Fruit fly (Drosophila melanogaster) whole organism, embryonic: ENCODE data around the gene CG14731.

Source experiments
- Atf3 ChIP-seq: fragments of 200-800 bp; sonication (Bioruptor generic); optimal IDR thresholded peaks from 3 replicates; lab custom pipeline; 2016; ENCODE audit warnings: missing biosample characterization, missing genetic modification characterization
- Atf6 ChIP-seq: fragments of 200-800 bp; sonication (Bioruptor generic); IDR thresholded peaks from 2 replicates; pipeline ENCODE4 v1.3.6; 2022; ENCODE audit warnings: missing biosample characterization, missing genetic modification characterization
- Bdp1 ChIP-seq: fragments of 200-800 bp; sonication (Bioruptor generic); optimal IDR thresholded peaks from 3 replicates; lab custom pipeline; 2016; ENCODE audit warnings: missing biosample characterization, missing genetic modification characterization
- Bgb ChIP-seq: fragments of 200-800 bp; sonication (Bioruptor generic); IDR thresholded peaks from 2 replicates; pipeline ENCODE4 v1.3.6; 2022; ENCODE audit warnings: missing biosample characterization, missing genetic modification characterization; ENCODE audit not compliant: partially characterized antibody
- CG10462 ChIP-seq: fragments of 200-800 bp; sonication (Bioruptor generic); optimal IDR thresholded peaks from 2 replicates; lab custom pipeline; 2016; ENCODE audit warnings: missing biosample characterization, missing genetic modification characterization
- CG10654 ChIP-seq: fragments of 200-800 bp; sonication (Bioruptor generic); optimal IDR thresholded peaks from 2 replicates; lab custom pipeline; 2016; ENCODE audit warnings: missing biosample characterization, missing genetic modification characterization
- CG1529 ChIP-seq: fragments of 200-800 bp; sonication (Bioruptor generic); optimal IDR thresholded peaks from 3 replicates; lab custom pipeline; 2018; ENCODE audit warnings: missing biosample characterization, missing genetic modification characterization
- CG30431 ChIP-seq: fragments of 200-800 bp; sonication (Bioruptor generic); optimal IDR thresholded peaks from 2 replicates; lab custom pipeline; 2017; ENCODE audit warnings: missing biosample characterization, missing genetic modification characterization
- CG4360 ChIP-seq: fragments of 200-800 bp; sonication (Bioruptor generic); IDR thresholded peaks from 2 replicates; pipeline ENCODE4 v1.3.6; 2022; ENCODE audit warnings: missing biosample characterization, missing genetic modification characterization
- CG4404 ChIP-seq: fragments of 200-800 bp; sonication (Bioruptor generic); IDR thresholded peaks from 2 replicates; pipeline ENCODE4 v1.3.6; 2022; ENCODE audit warnings: missing biosample characterization, missing genetic modification characterization
- CG4730 ChIP-seq: fragments of 200-800 bp; sonication (Bioruptor generic); IDR thresholded peaks from 2 replicates; pipeline ENCODE4 v1.3.6; 2022; ENCODE audit warnings: missing biosample characterization, missing genetic modification characterization
- CG5953 ChIP-seq: fragments of 200-800 bp; sonication (Bioruptor generic); IDR thresholded peaks from 2 replicates; pipeline ENCODE4 v1.3.6; 2022; ENCODE audit warnings: missing biosample characterization, missing genetic modification characterization
- CG6175 ChIP-seq: fragments of 200-800 bp; sonication (Bioruptor generic); IDR thresholded peaks from 3 replicates; pipeline ENCODE4 v1.3.6; 2022; ENCODE audit warnings: missing biosample characterization, missing genetic modification characterization
- CG7786 ChIP-seq: fragments of 200-800 bp; sonication (Bioruptor generic); optimal IDR thresholded peaks from 2 replicates; lab custom pipeline; 2016; ENCODE audit warnings: missing biosample characterization, missing genetic modification characterization
- CG7839 ChIP-seq: fragments of 200-800 bp; sonication (Bioruptor generic); optimal IDR thresholded peaks from 3 replicates; lab custom pipeline; 2018; ENCODE audit warnings: missing biosample characterization, mild to moderate bottlenecking, missing genetic modification characterization, moderate library complexity
- CG8281 ChIP-seq: fragments of 200-800 bp; sonication (Bioruptor generic); optimal IDR thresholded peaks from 2 replicates; lab custom pipeline; 2018; ENCODE audit warnings: missing biosample characterization, mild to moderate bottlenecking, missing genetic modification characterization, moderate library complexity
- CG8359 ChIP-seq: fragments of 200-800 bp; sonication (Bioruptor generic); optimal IDR thresholded peaks from 2 replicates; lab custom pipeline; 2017; ENCODE audit warnings: missing biosample characterization, mild to moderate bottlenecking, missing genetic modification characterization, borderline replicate concordance
- D19A ChIP-seq: fragments of 200-800 bp; optimal IDR thresholded peaks from 3 replicates; lab custom pipeline; 2019; ENCODE audit warnings: missing biosample characterization, mild to moderate bottlenecking, missing genetic modification characterization, moderate library complexity
- E2f2 ChIP-seq: fragments of 200-800 bp; sonication (Bioruptor generic); IDR thresholded peaks from 2 replicates; pipeline ENCODE4 v1.3.6; 2022; ENCODE audit warnings: missing biosample characterization, missing genetic modification characterization
- Ets65A ChIP-seq: fragments of 200-800 bp; sonication (Bioruptor generic); peaks from one replicate; lab custom pipeline; 2016; ENCODE audit warnings: missing biosample characterization, missing genetic modification characterization
- HLH3B ChIP-seq: fragments of 200-800 bp; sonication (Bioruptor generic); IDR thresholded peaks from 2 replicates; pipeline ENCODE4 v1.3.6; 2022; ENCODE audit warnings: missing biosample characterization, missing genetic modification characterization
- Hey ChIP-seq: fragments of 200-800 bp; sonication (Bioruptor generic); optimal IDR thresholded peaks from 3 replicates; lab custom pipeline; 2018; ENCODE audit warnings: missing biosample characterization, mild to moderate bottlenecking, missing genetic modification characterization
- Lpt ChIP-seq: fragments of >200 bp; optimal IDR thresholded peaks from 2 replicates; lab custom pipeline; 2018; ENCODE audit warnings: missing biosample characterization, missing genetic modification characterization
- Myb ChIP-seq: fragments of 200-800 bp; sonication (Bioruptor generic); optimal IDR thresholded peaks from 2 replicates; lab custom pipeline; 2016; ENCODE audit warnings: missing biosample characterization, missing genetic modification characterization
- Poxn ChIP-seq: fragments of 200-800 bp; sonication (Bioruptor generic); IDR thresholded peaks from 2 replicates; pipeline ENCODE4 v1.3.6; 2022; ENCODE audit warnings: missing biosample characterization, missing genetic modification characterization
- Side ChIP-seq: fragments of 200-800 bp; sonication (Bioruptor generic); optimal IDR thresholded peaks from 2 replicates; lab custom pipeline; 2016; ENCODE audit warnings: missing biosample characterization, missing genetic modification characterization
- Sox102F ChIP-seq: fragments of 200-800 bp; sonication (Bioruptor generic); optimal IDR thresholded peaks from 2 replicates; lab custom pipeline; 2018; ENCODE audit warnings: missing biosample characterization, mild to moderate bottlenecking, missing genetic modification characterization, moderate library complexity
- Tbp ChIP-seq: fragments of >200 bp; optimal IDR thresholded peaks from 2 replicates; lab custom pipeline; 2018; ENCODE audit warnings: missing biosample characterization, missing genetic modification characterization
- Xbp1 ChIP-seq: fragments of 200-800 bp; sonication (Bioruptor generic); optimal IDR thresholded peaks from 3 replicates; lab custom pipeline; 2016; ENCODE audit warnings: missing biosample characterization, mild to moderate bottlenecking, missing genetic modification characterization
- amos ChIP-seq: fragments of 200-800 bp; sonication (Bioruptor generic); IDR thresholded peaks from 2 replicates; pipeline ENCODE4 v1.3.6; 2022; ENCODE audit warnings: missing biosample characterization, missing genetic modification characterization; ENCODE audit not compliant: partially characterized antibody
- ara ChIP-seq: fragments of 200-800 bp; sonication (Bioruptor generic); IDR thresholded peaks from 2 replicates; pipeline ENCODE4 v1.3.6; 2022; ENCODE audit warnings: missing biosample characterization, missing genetic modification characterization
- danr ChIP-seq: fragments of 200-800 bp; sonication (Bioruptor generic); IDR thresholded peaks from 2 replicates; pipeline ENCODE4 v1.3.6; 2022; ENCODE audit warnings: missing biosample characterization, missing genetic modification characterization
- disco-r ChIP-seq: fragments of 200-800 bp; sonication (Bioruptor generic); optimal IDR thresholded peaks from 2 replicates; lab custom pipeline; 2016; ENCODE audit warnings: missing biosample characterization, missing genetic modification characterization
- dmrt11E ChIP-seq: fragments of 200-800 bp; sonication (Bioruptor generic); optimal IDR thresholded peaks from 3 replicates; lab custom pipeline; 2018; ENCODE audit warnings: missing biosample characterization, mild to moderate bottlenecking, missing genetic modification characterization, moderate library complexity
- eve ChIP-seq, 2 experiments: fragments of >200 bp; optimal IDR thresholded peaks; 2 replicates each; lab custom pipeline; 2017; ENCODE audit warnings: missing biosample characterization in 2 of 2, missing genetic modification characterization in 2 of 2
- ewg ChIP-seq: fragments of 200-800 bp; sonication (Bioruptor generic); optimal IDR thresholded peaks from 3 replicates; lab custom pipeline; 2017; ENCODE audit warnings: mild to moderate bottlenecking, missing biosample characterization, missing genetic modification reagents, missing genetic modification characterization
- fd3F ChIP-seq: fragments of 200-800 bp; sonication (Bioruptor generic); optimal IDR thresholded peaks from 2 replicates; lab custom pipeline; 2018; ENCODE audit warnings: missing biosample characterization, mild to moderate bottlenecking, missing genetic modification characterization, moderate library complexity
- ham ChIP-seq: fragments of 200-800 bp; sonication (Bioruptor generic); IDR thresholded peaks from 2 replicates; pipeline ENCODE4 v1.3.6; 2022; ENCODE audit warnings: missing biosample characterization, missing genetic modification characterization
- inv ChIP-seq: fragments of 200-800 bp; sonication (Bioruptor generic); IDR thresholded peaks from 2 replicates; pipeline ENCODE4 v1.3.6; 2022; ENCODE audit warnings: missing biosample characterization, missing genetic modification characterization; ENCODE audit not compliant: partially characterized antibody
- ken ChIP-seq: fragments of 200-800 bp; sonication (Bioruptor generic); IDR thresholded peaks from 3 replicates; pipeline ENCODE4 v1.3.6; 2022; ENCODE audit warnings: missing biosample characterization, missing genetic modification characterization
- lilli ChIP-seq: fragments of 200-800 bp; sonication (Bioruptor generic); optimal IDR thresholded peaks from 3 replicates; lab custom pipeline; 2016; ENCODE audit warnings: missing biosample characterization, missing genetic modification characterization
- lov ChIP-seq, 2 experiments: fragments of 200-800 bp in 1 of 2; fragments of >200 bp in 1 of 2; sonication (Bioruptor generic) in 1 of 2; IDR thresholded peaks in 1 of 2; optimal IDR thresholded peaks in 1 of 2; 2 replicates in 1 of 2; 3 replicates in 1 of 2; pipeline versions ENCODE4 v1.3.6 to Lab custom; 2017 to 2022; ENCODE audit warnings: missing biosample characterization in 1 of 2, missing genetic modification characterization in 1 of 2
- nerfin-2 ChIP-seq: fragments of 200-800 bp; sonication (Bioruptor generic); IDR thresholded peaks from 2 replicates; pipeline ENCODE4 v1.3.6; 2022; ENCODE audit warnings: missing biosample characterization, missing genetic modification characterization; ENCODE audit not compliant: partially characterized antibody
- pan ChIP-seq, 4 experiments: fragments of >200 bp in 3 of 4; fragments of 200-800 bp in 1 of 4; sonication (Bioruptor generic) in 1 of 4; optimal IDR thresholded peaks in 3 of 4; IDR thresholded peaks in 1 of 4; 2 replicates each; pipeline versions ENCODE4 v1.3.6 to Lab custom; 2017 to 2022; ENCODE audit warnings: missing biosample characterization in 2 of 4, missing genetic modification characterization in 2 of 4, mixed read lengths in 1 of 4
- row ChIP-seq: fragments of 200-800 bp; sonication (Bioruptor generic); IDR thresholded peaks from 3 replicates; pipeline ENCODE4 v1.3.6; 2022; ENCODE audit warnings: missing biosample characterization, missing genetic modification characterization
- slbo ChIP-seq: fragments of 200-800 bp; sonication (Bioruptor generic); IDR thresholded peaks from 2 replicates; pipeline ENCODE4 v1.3.6; 2022; ENCODE audit warnings: missing biosample characterization, missing genetic modification characterization
- slou ChIP-seq: fragments of 200-800 bp; sonication (Bioruptor generic); optimal IDR thresholded peaks from 3 replicates; lab custom pipeline; 2016; ENCODE audit warnings: missing biosample characterization, missing genetic modification characterization
- sr ChIP-seq: fragments of 200-800 bp; sonication (Bioruptor generic); IDR thresholded peaks from 3 replicates; pipeline ENCODE4 v1.3.6; 2022; ENCODE audit warnings: missing biosample characterization, missing genetic modification characterization
- stc ChIP-seq: fragments of 200-800 bp; sonication (Bioruptor generic); IDR thresholded peaks from 2 replicates; pipeline ENCODE4 v1.3.6; 2022; ENCODE audit warnings: missing biosample characterization, missing genetic modification characterization
- tll ChIP-seq, 2 experiments: fragments of 200-800 bp in 1 of 2; fragments of >200 bp in 1 of 2; sonication (Bioruptor generic) in 1 of 2; optimal IDR thresholded peaks; 2 replicates each; lab custom pipeline; 2017 to 2019; ENCODE audit warnings: missing biosample characterization in 2 of 2, missing genetic modification characterization in 2 of 2, mild to moderate bottlenecking in 1 of 2, moderate library complexity in 1 of 2

The CG14731 gene

dm6 chr3R:11882506-11882953 is 48.5 kb upstream of the CG14731 start, which contains the start of the genes CG6962 and CG31368 (continued):
- TF ChIP-seq CG1529 (GFP tag; lab: Kevin White, UChicago) = peak; percentile 28
- no peak for TF ChIP-seq lov (optimal IDR thresholded peaks at IDR 0.05; lab: Kevin White, UChicago)
- TF ChIP-seq lov (GFP tag; IDR thresholded peaks at IDR 0.05; lab: Robert Waterston, UW) = no peak
- TF ChIP-seq Atf3 (GFP tag; lab: Kevin White, UChicago) = peak; percentile 48
- no peak for TF ChIP-seq eve (GFP tag; optimal IDR thresholded peaks at IDR 0.05; lab: Kevin White, UChicago)
- TF ChIP-seq amos (GFP tag; lab: Robert Waterston, UW) = no peak
- TF ChIP-seq lilli = peak; percentile 88
- TF ChIP-seq ara = peak; percentile 77
- TF ChIP-seq slbo (GFP tag; lab: Robert Waterston, UW) = peak; percentile 93
- peak; percentile 87 for TF ChIP-seq CG7839 (tag; lab: Kevin White, UChicago)
- TF ChIP-seq CG6175 (GFP tag; lab: Robert Waterston, UW) = no peak; the same call in 2 of the 3 replicates
- peak; percentile 22; the same call in 1 of the 2 replicates for TF ChIP-seq CG4360
- no peak for TF ChIP-seq pan (optimal IDR thresholded peaks at IDR 0.05; lab: Kevin White, UChicago)
- peak in 1 of 2 experiments; percentile 81 for TF ChIP-seq pan (GFP tag; optimal IDR thresholded peaks at IDR 0.05 in 1 of 2, IDR thresholded peaks at IDR 0.05 in 1 of 2)
- peak; percentile 66 for TF ChIP-seq CG30431 (GFP tag; lab: Kevin White, UChicago)
- TF ChIP-seq slou = peak; percentile 56
- TF ChIP-seq Lpt (GFP tag; lab: Kevin White, UChicago) = no peak
- peak; percentile 71 for TF ChIP-seq D19A (tag; lab: Kevin White, UChicago)
- TF ChIP-seq Poxn = peak; percentile 60; the same call in 1 of the 2 replicates
- no peak for TF ChIP-seq Tbp (GFP tag; lab: Kevin White, UChicago)
- TF ChIP-seq dmrt11E = peak; percentile 86
- TF ChIP-seq Sox102F (GFP tag; lab: Kevin White, UChicago) = peak; percentile 88
- TF ChIP-seq fd3F (GFP tag; lab: Kevin White, UChicago) = peak; percentile 81
- TF ChIP-seq CG8281 (tag; lab: Kevin White, UChicago) = peak; percentile 33
- TF ChIP-seq HLH3B = peak; percentile 82
- TF ChIP-seq Xbp1 = peak; percentile 92
- peak; percentile 47 for TF ChIP-seq Bdp1 (GFP tag; lab: Kevin White, UChicago)
- TF ChIP-seq Side (GFP tag; lab: Kevin White, UChicago) = no peak
- no peak for TF ChIP-seq Bgb (GFP tag; lab: Robert Waterston, UW)
- no peak for TF ChIP-seq CG8359
- peak; percentile 83 for TF ChIP-seq Atf6 (GFP tag; lab: Robert Waterston, UW)
- TF ChIP-seq Ets65A (GFP tag; lab: Kevin White, UChicago) = peak; percentile 94
- TF ChIP-seq nerfin-2 = no peak
- TF ChIP-seq CG4730 (GFP tag; lab: Robert Waterston, UW) = peak; percentile 63; the same call in 1 of the 2 replicates
- TF ChIP-seq ken (GFP tag; lab: Robert Waterston, UW) = peak; percentile 74; the same call in 2 of the 3 replicates
- peak; percentile 43; the same call in 1 of the 2 replicates for TF ChIP-seq CG5953 (GFP tag; lab: Robert Waterston, UW)
- no peak for TF ChIP-seq ham (GFP tag; lab: Robert Waterston, UW)
- no peak for TF ChIP-seq Hey (tag; lab: Kevin White, UChicago)
- TF ChIP-seq CG7786 (GFP tag; lab: Kevin White, UChicago) = peak; percentile 52
- TF ChIP-seq inv (GFP tag; lab: Robert Waterston, UW) = no peak
- peak; percentile 26 for TF ChIP-seq Myb (GFP tag; lab: Kevin White, UChicago)
- TF ChIP-seq sr (GFP tag; lab: Robert Waterston, UW) = no peak
- peak in 1 of 2 experiments; percentile 19 for TF ChIP-seq tll (GFP tag; optimal IDR thresholded peaks at IDR 0.05; lab: Kevin White, UChicago)
- peak; percentile 95 for TF ChIP-seq row (GFP tag; lab: Robert Waterston, UW)
- TF ChIP-seq ewg = peak; percentile 71
- TF ChIP-seq disco-r (GFP tag; lab: Kevin White, UChicago) = peak; percentile 7
- TF ChIP-seq CG10462 (GFP tag; lab: Kevin White, UChicago) = peak; percentile 47
- peak; percentile 83 for TF ChIP-seq CG10654 (GFP tag; lab: Kevin White, UChicago)
- TF ChIP-seq danr (GFP tag; lab: Robert Waterston, UW) = peak; percentile 48
- TF ChIP-seq E2f2 (GFP tag; lab: Robert Waterston, UW) = peak; percentile 62
- peak; percentile 67 for TF ChIP-seq stc
- peak; percentile 80 for TF ChIP-seq CG4404 (GFP tag; lab: Robert Waterston, UW)
